Fruit fly (Drosophila melanogaster) whole organism, embryonic: ENCODE results near the gene pyd.

Experiments used
- CG10267 ChIP-seq: fragments of 200-800 bp; sonication (Bioruptor generic); optimal IDR thresholded peaks from 2 replicates; lab custom pipeline; 2018; ENCODE audit warnings: missing biosample characterization, mild to moderate bottlenecking, missing genetic modification characterization, moderate library complexity
- CG10321 ChIP-seq: fragments of 200-800 bp; sonication (Bioruptor generic); IDR thresholded peaks from 2 replicates; pipeline ENCODE4 v1.3.6; 2022; ENCODE audit warnings: missing biosample characterization, missing genetic modification characterization
- CG11456 ChIP-seq: fragments of 200-800 bp; sonication (Bioruptor generic); IDR thresholded peaks from 3 replicates; pipeline ENCODE4 v1.3.6; 2022; ENCODE audit warnings: missing biosample characterization, missing genetic modification characterization
- CG11695 ChIP-seq: fragments of 200-800 bp; sonication (Bioruptor generic); IDR thresholded peaks from 3 replicates; pipeline ENCODE4 v1.3.6; 2022; ENCODE audit warnings: missing biosample characterization, missing genetic modification characterization
- CG11696 ChIP-seq: fragments of 200-800 bp; sonication (Bioruptor generic); IDR thresholded peaks from 2 replicates; pipeline ENCODE4 v1.3.6; 2022; ENCODE audit warnings: missing biosample characterization, missing genetic modification characterization
- CG11723 ChIP-seq: fragments of 200-800 bp; sonication (Bioruptor generic); optimal IDR thresholded peaks from 2 replicates; lab custom pipeline; 2017; ENCODE audit warnings: missing biosample characterization, mild to moderate bottlenecking, missing genetic modification characterization
- CG13624 ChIP-seq: fragments of 200-800 bp; sonication (Bioruptor generic); optimal IDR thresholded peaks from 2 replicates; lab custom pipeline; 2016; ENCODE audit warnings: missing biosample characterization, missing genetic modification characterization
- CG14710 ChIP-seq: fragments of 200-800 bp; sonication (Bioruptor generic); optimal IDR thresholded peaks from 3 replicates; lab custom pipeline; 2019; ENCODE audit warnings: missing biosample characterization, mild to moderate bottlenecking, missing genetic modification characterization, moderate library complexity
- CG15514 ChIP-seq: fragments of 200-800 bp; sonication (Bioruptor generic); optimal IDR thresholded peaks from 3 replicates; lab custom pipeline; 2017; ENCODE audit warnings: missing biosample characterization, missing genetic modification characterization, mild to moderate bottlenecking, moderate library complexity, missing genetic modification reagents
- CG1603 ChIP-seq: fragments of 200-800 bp; sonication (Bioruptor generic); optimal IDR thresholded peaks from 2 replicates; lab custom pipeline; 2019; ENCODE audit warnings: missing biosample characterization, mild to moderate bottlenecking, missing genetic modification characterization, moderate library complexity
- CG17186 ChIP-seq: fragments of 200-800 bp; sonication (Bioruptor generic); optimal IDR thresholded peaks from 3 replicates; lab custom pipeline; 2017; ENCODE audit warnings: missing biosample characterization, missing genetic modification reagents, missing genetic modification characterization
- CG17385 ChIP-seq: fragments of 200-800 bp; sonication (Bioruptor generic); optimal IDR thresholded peaks from 3 replicates; lab custom pipeline; 2018; ENCODE audit warnings: missing biosample characterization, mild to moderate bottlenecking, missing genetic modification characterization
- CG2120 ChIP-seq: fragments of 200-800 bp; sonication (Bioruptor generic); optimal IDR thresholded peaks from 3 replicates; lab custom pipeline; 2016; ENCODE audit warnings: missing biosample characterization, missing genetic modification characterization
- CG2678 ChIP-seq: fragments of 200-800 bp; sonication (Bioruptor generic); optimal IDR thresholded peaks from 3 replicates; lab custom pipeline; 2019; ENCODE audit warnings: missing biosample characterization, mild to moderate bottlenecking, missing genetic modification characterization, moderate library complexity
- CG3281 ChIP-seq: fragments of 200-800 bp; sonication (Bioruptor generic); optimal IDR thresholded peaks from 3 replicates; lab custom pipeline; 2017; ENCODE audit warnings: missing biosample characterization, mild to moderate bottlenecking, missing genetic modification characterization
- CG42726 ChIP-seq: fragments of 200-800 bp; sonication (Bioruptor generic); IDR thresholded peaks from 2 replicates; pipeline ENCODE4 v1.3.6; 2022; ENCODE audit warnings: missing biosample characterization, missing genetic modification characterization; ENCODE audit not compliant: partially characterized antibody
- CG6272 ChIP-seq: fragments of 200-800 bp; sonication (Bioruptor generic); IDR thresholded peaks from 2 replicates; pipeline ENCODE4 v1.3.6; 2022; ENCODE audit warnings: missing biosample characterization, missing genetic modification characterization
- CG6654 ChIP-seq: fragments of 200-800 bp; sonication (Bioruptor generic); optimal IDR thresholded peaks from 2 replicates; lab custom pipeline; 2017; ENCODE audit warnings: missing biosample characterization, mild to moderate bottlenecking, missing genetic modification characterization
- CG7357 ChIP-seq: fragments of 200-800 bp; sonication (Bioruptor generic); IDR thresholded peaks from 3 replicates; pipeline ENCODE4 v1.3.6; 2022; ENCODE audit warnings: missing biosample characterization, missing genetic modification characterization
- CG7987 ChIP-seq: fragments of 200-800 bp; sonication (Bioruptor generic); optimal IDR thresholded peaks from 2 replicates; lab custom pipeline; 2018; ENCODE audit warnings: missing biosample characterization, mild to moderate bottlenecking, missing genetic modification characterization, moderate library complexity
- CG8290 ChIP-seq, 3 experiments: fragments of 200-800 bp; sonication (Bioruptor generic); optimal IDR thresholded peaks; 2 replicates each; lab custom pipeline; 2016 to 2019; ENCODE audit warnings: missing biosample characterization in 3 of 3, missing genetic modification characterization in 3 of 3, mild to moderate bottlenecking in 2 of 3, moderate library complexity in 1 of 3
- CG8765 ChIP-seq: fragments of 200-800 bp; sonication (Bioruptor generic); IDR thresholded peaks from 2 replicates; pipeline ENCODE4 v1.3.6; 2022; ENCODE audit warnings: missing biosample characterization, missing genetic modification characterization
- CG9215 ChIP-seq: fragments of 200-800 bp; sonication (Bioruptor generic); IDR thresholded peaks from 2 replicates; pipeline ENCODE4 v1.3.6; 2022; ENCODE audit warnings: missing biosample characterization, missing genetic modification characterization
- Dbx ChIP-seq: fragments of 200-800 bp; sonication (Bioruptor generic); IDR thresholded peaks from 3 replicates; pipeline ENCODE4 v1.3.6; 2022; ENCODE audit warnings: missing biosample characterization, missing genetic modification characterization
- Dek ChIP-seq: fragments of 200-800 bp; sonication (Bioruptor generic); optimal IDR thresholded peaks from 3 replicates; lab custom pipeline; 2019; ENCODE audit warnings: missing biosample characterization, mild to moderate bottlenecking, missing genetic modification characterization, moderate library complexity
- ERR ChIP-seq: fragments of 200-800 bp; sonication (Bioruptor generic); optimal IDR thresholded peaks from 2 replicates; lab custom pipeline; 2016; ENCODE audit warnings: missing biosample characterization, missing genetic modification characterization
- Eip74EF ChIP-seq, 2 experiments: fragments of 200-800 bp in 1 of 2; fragments of >200 bp in 1 of 2; sonication (Bioruptor generic) in 1 of 2; optimal IDR thresholded peaks; 2 replicates each; lab custom pipeline; 2017 to 2019; ENCODE audit warnings: missing biosample characterization in 2 of 2, missing genetic modification characterization in 2 of 2, mild to moderate bottlenecking in 1 of 2, moderate library complexity in 1 of 2
- Fer3 ChIP-seq: fragments of 200-800 bp; sonication (Bioruptor generic); optimal IDR thresholded peaks from 2 replicates; lab custom pipeline; 2018; ENCODE audit warnings: missing biosample characterization, mild to moderate bottlenecking, missing genetic modification characterization, moderate library complexity
- Jarid2 ChIP-seq: fragments of 200-800 bp; sonication (Bioruptor generic); optimal IDR thresholded peaks from 3 replicates; lab custom pipeline; 2017; ENCODE audit warnings: mild to moderate bottlenecking, missing biosample characterization, missing genetic modification reagents, missing genetic modification characterization
- Poxn ChIP-seq: fragments of 200-800 bp; sonication (Bioruptor generic); IDR thresholded peaks from 2 replicates; pipeline ENCODE4 v1.3.6; 2022; ENCODE audit warnings: missing biosample characterization, missing genetic modification characterization
- Sry-β ChIP-seq: fragments of 200-800 bp; sonication (Bioruptor generic); optimal IDR thresholded peaks from 2 replicates; lab custom pipeline; 2018; ENCODE audit warnings: missing biosample characterization, mild to moderate bottlenecking, missing genetic modification characterization, moderate library complexity
- Sry-δ ChIP-seq: fragments of 200-800 bp; sonication (Bioruptor generic); optimal IDR thresholded peaks from 2 replicates; lab custom pipeline; 2016; ENCODE audit warnings: missing biosample characterization, missing genetic modification characterization
- Taf1 ChIP-seq: fragments of 200-800 bp; sonication (Bioruptor generic); IDR thresholded peaks from 2 replicates; pipeline ENCODE4 v1.3.6; 2022; ENCODE audit warnings: missing biosample characterization, missing genetic modification characterization
- cas ChIP-seq: fragments of 200-800 bp; sonication (Bioruptor generic); IDR thresholded peaks from 2 replicates; pipeline ENCODE4 v1.3.6; 2022; ENCODE audit warnings: missing biosample characterization, missing genetic modification characterization
- caup ChIP-seq: fragments of 200-800 bp; sonication (Bioruptor generic); optimal IDR thresholded peaks from 3 replicates; lab custom pipeline; 2017; ENCODE audit warnings: missing biosample characterization, mild to moderate bottlenecking, missing genetic modification characterization, moderate library complexity; ENCODE audit not compliant: severe bottlenecking
- chm ChIP-seq: fragments of 200-800 bp; sonication (Bioruptor generic); IDR thresholded peaks from 2 replicates; pipeline ENCODE4 v1.3.6; 2022; ENCODE audit warnings: missing biosample characterization, missing genetic modification characterization
- dysf ChIP-seq: fragments of 200-800 bp; sonication (Bioruptor generic); IDR thresholded peaks from 3 replicates; pipeline ENCODE4 v1.3.6; 2022; ENCODE audit warnings: missing biosample characterization, missing genetic modification characterization
- gfzf ChIP-seq: fragments of 200-800 bp; sonication (Bioruptor generic); optimal IDR thresholded peaks from 2 replicates; lab custom pipeline; 2016; ENCODE audit warnings: missing biosample characterization, mild to moderate bottlenecking, missing genetic modification characterization, moderate library complexity
- hkb ChIP-seq, 2 experiments: fragments of 200-800 bp in 1 of 2; fragments of >200 bp in 1 of 2; sonication (Bioruptor generic) in 1 of 2; IDR thresholded peaks in 1 of 2; optimal IDR thresholded peaks in 1 of 2; 2 replicates each; pipeline versions ENCODE4 v1.3.6 to Lab custom; 2017 to 2022; ENCODE audit warnings: missing biosample characterization in 1 of 2, missing genetic modification characterization in 1 of 2
- jing ChIP-seq: fragments of 200-800 bp; sonication (Bioruptor generic); optimal IDR thresholded peaks from 2 replicates; lab custom pipeline; 2018; ENCODE audit warnings: missing biosample characterization, mild to moderate bottlenecking, missing genetic modification characterization
- ken ChIP-seq: fragments of 200-800 bp; sonication (Bioruptor generic); IDR thresholded peaks from 3 replicates; pipeline ENCODE4 v1.3.6; 2022; ENCODE audit warnings: missing biosample characterization, missing genetic modification characterization
- pita ChIP-seq: fragments of 200-800 bp; sonication (Bioruptor generic); optimal IDR thresholded peaks from 2 replicates; lab custom pipeline; 2017; ENCODE audit warnings: missing biosample characterization, mild to moderate bottlenecking, missing genetic modification characterization
- ranshi ChIP-seq: fragments of 200-800 bp; sonication (Bioruptor generic); IDR thresholded peaks from 2 replicates; pipeline ENCODE4 v1.3.6; 2022; ENCODE audit warnings: missing biosample characterization, missing genetic modification characterization
- rib ChIP-seq: fragments of 200-800 bp; sonication (Bioruptor generic); IDR thresholded peaks from 2 replicates; pipeline ENCODE4 v1.3.6; 2022; ENCODE audit warnings: missing biosample characterization, missing genetic modification characterization
- ro ChIP-seq: fragments of 200-800 bp; sonication (Bioruptor generic); IDR thresholded peaks from 2 replicates; pipeline ENCODE4 v1.3.6; 2022; ENCODE audit warnings: missing biosample characterization, missing genetic modification characterization
- sens ChIP-seq: fragments of 200-800 bp; sonication (Bioruptor generic); peaks from one replicate; lab custom pipeline; 2016; ENCODE audit warnings: missing biosample characterization, missing genetic modification characterization
- so ChIP-seq: fragments of 200-800 bp; sonication (Bioruptor generic); IDR thresholded peaks from 3 replicates; pipeline ENCODE4 v1.3.6; 2022; ENCODE audit warnings: missing biosample characterization, missing genetic modification characterization
- tio ChIP-seq: fragments of 200-800 bp; sonication (Bioruptor generic); optimal IDR thresholded peaks from 2 replicates; lab custom pipeline; 2017; ENCODE audit warnings: missing biosample characterization, missing genetic modification characterization, inconsistent platforms
- tup ChIP-seq: fragments of 200-800 bp; sonication (Bioruptor generic); optimal IDR thresholded peaks from 2 replicates; lab custom pipeline; 2016; ENCODE audit warnings: missing biosample characterization, mild to moderate bottlenecking, missing genetic modification characterization, moderate library complexity

pyd gene

dm6 chr3R:8819551-8820057 lies 112.1 kb downstream of the pyd start (continued):
- TF ChIP-seq CG1603 (tag; lab: Kevin White, UChicago) (peak; percentile 44), Sry-δ (GFP tag; lab: Kevin White, UChicago) (no peak), CG6654 (GFP tag; lab: Kevin White, UChicago) (no peak), sens (GFP tag; lab: Kevin White, UChicago) (peak; percentile 90), Poxn (GFP tag; lab: Robert Waterston, UW) (no peak), CG6272 (GFP tag; lab: Robert Waterston, UW) (no peak), pita (GFP tag; lab: Kevin White, UChicago) (no peak), CG7357 (no peak), Sry-β (GFP tag; lab: Kevin White, UChicago) (no peak), CG17186 (no peak), CG10267 (tag; lab: Kevin White, UChicago) (no peak), CG2678 (peak; percentile 42), Dbx (GFP tag; lab: Robert Waterston, UW) (peak; percentile 52; the same call in 1 of the 3 replicates), rib (GFP tag; lab: Robert Waterston, UW) (peak; percentile 77), CG42726 (no peak), ro (GFP tag; lab: Robert Waterston, UW) (no peak), CG11723 (GFP tag; lab: Kevin White, UChicago) (peak; percentile 11), CG8290 (GFP tag; optimal IDR thresholded peaks at IDR 0.05; lab: Kevin White, UChicago) (no peak), CG8290 (tag; optimal IDR thresholded peaks at IDR 0.05; lab: Kevin White, UChicago) (peak in 1 of 2 experiments; percentile 81), caup (peak; percentile 55), hkb (optimal IDR thresholded peaks at IDR 0.05; lab: Kevin White, UChicago) (no peak), hkb (GFP tag; IDR thresholded peaks at IDR 0.05; lab: Robert Waterston, UW) (peak; percentile 41; the same call in 1 of the 2 replicates), CG3281 (GFP tag; lab: Kevin White, UChicago) (peak; percentile 21), ERR (no peak), CG9215 (no peak), Eip74EF (GFP tag; optimal IDR thresholded peaks at IDR 0.05; lab: Kevin White, UChicago) (no peak), tup (GFP tag; lab: Kevin White, UChicago) (no peak), CG15514 (GFP tag; lab: Kevin White, UChicago) (peak; percentile 41), Taf1 (GFP tag; lab: Robert Waterston, UW) (no peak), CG11456 (GFP tag; lab: Robert Waterston, UW) (peak; percentile 51; the same call in 1 of the 3 replicates), Fer3 (tag; lab: Kevin White, UChicago) (peak; percentile 11), CG10321 (no peak), ken (GFP tag; lab: Robert Waterston, UW) (no peak), dysf (GFP tag; lab: Robert Waterston, UW) (no peak), CG14710 (tag; lab: Kevin White, UChicago) (no peak), CG11696 (GFP tag; lab: Robert Waterston, UW) (peak; percentile 84), CG11695 (peak; percentile 37; the same call in 1 of the 3 replicates), ranshi (GFP tag; lab: Robert Waterston, UW) (no peak), Dek (tag; lab: Kevin White, UChicago) (no peak), Jarid2 (GFP tag; lab: Kevin White, UChicago) (peak; percentile 14), cas (GFP tag; lab: Robert Waterston, UW) (no peak), CG8765 (GFP tag; lab: Robert Waterston, UW) (no peak), CG13624 (GFP tag; lab: Kevin White, UChicago) (peak; percentile 48), so (peak; percentile 51; the same call in 1 of the 3 replicates), CG7987 (GFP tag; lab: Kevin White, UChicago) (peak; percentile 8), CG17385 (GFP tag; lab: Kevin White, UChicago) (no peak), gfzf (GFP tag; lab: Kevin White, UChicago) (no peak), jing (GFP tag; lab: Kevin White, UChicago) (no peak), CG2120 (GFP tag; lab: Kevin White, UChicago) (no peak), chm (GFP tag; lab: Robert Waterston, UW) (no peak; the same call in 1 of the 2 replicates), tio (no peak)
